Worm (Caenorhabditis elegans) whole organism, L4 larva: ENCODE data around the gene F08G12.5.
A peak's percentile ranks its signal among the peaks of the same experiment; 100 is the strongest.

Experiments
- T20F7.1 ChIP-seq: fragments of 200-800 bp; sonication (Bioruptor generic); optimal IDR thresholded peaks from 2 replicates; lab custom pipeline; 2018; ENCODE audit warnings: mild to moderate bottlenecking, missing genetic modification characterization, missing compliant biosample characterization
- T26A8.4 ChIP-seq: fragments of 200-800 bp; sonication (Bioruptor generic); IDR thresholded peaks from 2 replicates; pipeline ENCODE4 v1.3.6; 2022; ENCODE audit warnings: missing genetic modification characterization, missing compliant biosample characterization
- dmd-8 ChIP-seq: fragments of 200-800 bp; sonication (Bioruptor generic); IDR thresholded peaks from 2 replicates; pipeline ENCODE4 v1.3.6; 2022; ENCODE audit warnings: missing genetic modification characterization, missing compliant biosample characterization
- hlh-30 ChIP-seq: sonication (generic microtip); optimal IDR thresholded peaks from 2 replicates; lab custom pipeline; 2017; ENCODE audit warnings: antibody characterized with exemption, mild to moderate bottlenecking, missing genetic modification characterization, missing compliant biosample characterization; ENCODE audit not compliant: insufficient read depth
- mxl-3 ChIP-seq: fragments of 200-800 bp; sonication (Bioruptor generic); optimal IDR thresholded peaks from 2 replicates; lab custom pipeline; 2018; ENCODE audit warnings: mild to moderate bottlenecking, missing genetic modification characterization, missing compliant biosample characterization

ce11 chrX:11339375-11339924 is 29.4 kb upstream of the F08G12.5 start, which contains the start of gene aco-1:
- TF ChIP-seq dmd-8 (no peak), T26A8.4 (GFP tag; lab: Robert Waterston, UW) (no peak), T20F7.1 (GFP tag; lab: Kevin White, UChicago) (no peak), mxl-3 (GFP tag; lab: Kevin White, UChicago) (peak; percentile 14), hlh-30 (tag; lab: Kevin White, UChicago) (peak; percentile 11)
